Fruit fly (Drosophila melanogaster): Measurements from ENCODE around the gene Cp15.
A peak's percentile ranks its signal among the peaks of the same experiment; 100 is the strongest.

Cp15 gene

DNA sequence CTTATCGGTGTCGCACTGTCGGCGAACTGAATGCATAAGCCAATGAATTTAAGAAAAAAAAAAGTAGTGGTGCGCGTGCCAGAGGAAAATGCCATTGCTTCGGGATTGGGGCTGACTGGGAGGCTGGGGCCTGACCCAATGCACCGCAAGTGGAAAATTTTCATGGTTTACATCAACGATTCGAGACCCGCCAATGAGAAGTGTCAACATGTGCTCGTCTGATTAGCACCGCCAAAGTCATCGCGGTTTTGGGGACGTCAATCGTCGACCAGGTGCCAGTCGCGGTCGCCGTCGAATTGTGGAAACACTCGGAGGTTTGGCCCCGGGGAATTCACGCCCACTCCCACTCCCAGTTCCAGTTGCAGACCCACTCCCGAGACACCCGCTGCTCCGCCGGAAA lies 44.5 kb upstream of the Cp15 start (continued):
- TF ChIP-seq dmrt11E (tag; optimal IDR thresholded peaks at IDR 0.05) (no peak), Eip74EF (GFP tag; optimal IDR thresholded peaks at IDR 0.05) (no peak), Hr51 (GFP tag; optimal IDR thresholded peaks at IDR 0.05) (no peak), CG7839 (tag; optimal IDR thresholded peaks at IDR 0.05) (no peak), Ada2b (GFP tag; IDR thresholded peaks at IDR 0.05) (no peak), CG4404 (GFP tag; IDR thresholded peaks at IDR 0.05) (no peak), CG15479 (GFP tag; optimal IDR thresholded peaks at IDR 0.05) (no peak), CG15514 (GFP tag; optimal IDR thresholded peaks at IDR 0.05) (peak; percentile 32), gcm (GFP tag; optimal IDR thresholded peaks at IDR 0.05) (no peak), Drgx (GFP tag; IDR thresholded peaks at IDR 0.05) (no peak), CG7928 (GFP tag; optimal IDR thresholded peaks at IDR 0.05) (peak; percentile 27), CG8765 (GFP tag; IDR thresholded peaks at IDR 0.05) (no peak), eve (GFP tag; optimal IDR thresholded peaks at IDR 0.05) (no peak), fd64A (GFP tag; optimal IDR thresholded peaks at IDR 0.05) (peak; percentile 11), eyg (GFP tag; optimal IDR thresholded peaks at IDR 0.05) (no peak), NfI (GFP tag; optimal IDR thresholded peaks at IDR 0.05) (no peak), HHEX (GFP tag; optimal IDR thresholded peaks at IDR 0.05) (peak; percentile 2), CG7357 (GFP tag; IDR thresholded peaks at IDR 0.05) (no peak), Pdp1 (GFP tag; optimal IDR thresholded peaks at IDR 0.05) (peak in 1 of 2 experiments; percentile 17), Hr78 (GFP tag; optimal IDR thresholded peaks at IDR 0.05) (peak in 1 of 2 experiments; percentile 55), CG12769 (tag; optimal IDR thresholded peaks at IDR 0.05) (peak; percentile 60), tap (tag; optimal IDR thresholded peaks at IDR 0.05) (no peak), Asciz (GFP tag; optimal IDR thresholded peaks at IDR 0.05) (peak; percentile 7), Hsf (GFP tag; optimal IDR thresholded peaks at IDR 0.05) (no peak), pb (GFP tag; optimal IDR thresholded peaks at IDR 0.05) (no peak), CG3407 (GFP tag; optimal IDR thresholded peaks at IDR 0.05) (peak; percentile 54), CG13424 (tag; optimal IDR thresholded peaks at IDR 0.05) (no peak), CG1233 (GFP tag; optimal IDR thresholded peaks at IDR 0.05) (peak; percentile 6), CG17186 (GFP tag; optimal IDR thresholded peaks at IDR 0.05) (no peak), Adf1 (GFP tag; IDR thresholded peaks at IDR 0.05) (0 out of 2 replicates have a peak, but pooled peaks have one; percentile 8), lov (optimal IDR thresholded peaks at IDR 0.05) (no peak), lov (GFP tag; IDR thresholded peaks at IDR 0.05) (peak; percentile 42; the same call in 1 of the 3 replicates), CG13624 (GFP tag; optimal IDR thresholded peaks at IDR 0.05) (no peak), hkb (optimal IDR thresholded peaks at IDR 0.05) (no peak), hkb (GFP tag; IDR thresholded peaks at IDR 0.05) (0 out of 2 replicates have a peak, but pooled peaks have one; percentile 29), ewg (GFP tag; optimal IDR thresholded peaks at IDR 0.05) (no peak), CG11456 (GFP tag; IDR thresholded peaks at IDR 0.05) (0 out of 3 replicates have a peak, but pooled peaks have one; percentile 8), odd (GFP tag; optimal IDR thresholded peaks at IDR 0.05) (peak; percentile 8), CG12236 (GFP tag; optimal IDR thresholded peaks at IDR 0.05) (no peak), CG14860 (GFP tag; IDR thresholded peaks at IDR 0.05; ENCODE audit: partially characterized antibody) (no peak), maf-S (GFP tag; optimal IDR thresholded peaks at IDR 0.05) (no peak), CG12104 (GFP tag; optimal IDR thresholded peaks at IDR 0.05) (no peak), Lpt (GFP tag; optimal IDR thresholded peaks at IDR 0.05) (no peak), CG1603 (tag; optimal IDR thresholded peaks at IDR 0.05) (peak; percentile 19), Lhr (GFP tag; optimal IDR thresholded peaks at IDR 0.05) (peak; percentile 4), CG11696 (GFP tag; IDR thresholded peaks at IDR 0.05) (no peak), BtbVII (GFP tag; optimal IDR thresholded peaks at IDR 0.05) (no peak), Hmx (GFP tag; optimal IDR thresholded peaks at IDR 0.05) (no peak), dati (GFP tag; IDR thresholded peaks at IDR 0.05) (no peak), ci (GFP tag; IDR thresholded peaks at IDR 0.05) (peak; percentile 60; the same call in 2 of the 3 replicates)

Data from whole organism, embryonic.